Fruit fly (Drosophila melanogaster) whole organism, wandering third instar larva: Measurements from ENCODE around the gene CG14329.

Experiments used
- Abd-B ChIP-seq: fragments of >200 bp; optimal IDR thresholded peaks from 2 replicates; lab custom pipeline; 2017; ENCODE audit warnings: missing biosample characterization, missing genetic modification characterization
- CG32264 ChIP-seq: fragments of 200-800 bp; sonication (Bioruptor generic); optimal IDR thresholded peaks from 2 replicates; lab custom pipeline; 2016; ENCODE audit warnings: missing biosample characterization, missing genetic modification characterization
- CG9705 ChIP-seq: fragments of 200-800 bp; sonication (Bioruptor generic); optimal IDR thresholded peaks from 2 replicates; lab custom pipeline; 2018; ENCODE audit warnings: missing biosample characterization, mild to moderate bottlenecking, missing genetic modification characterization
- CrebA ChIP-seq: fragments of 200-800 bp; sonication (Bioruptor generic); optimal IDR thresholded peaks from 2 replicates; lab custom pipeline; 2016; ENCODE audit warnings: missing biosample characterization, mild to moderate bottlenecking, missing genetic modification characterization, borderline replicate concordance
- Dfd ChIP-seq: fragments of >200 bp; optimal IDR thresholded peaks from 2 replicates; lab custom pipeline; 2017; ENCODE audit warnings: missing biosample characterization, missing genetic modification characterization
- Dif ChIP-seq: fragments of 200-275, 200-300 bp; sonication (Bioruptor generic); optimal IDR thresholded peaks from 2 replicates; lab custom pipeline; 2018; ENCODE audit warnings: missing biosample characterization, missing genetic modification characterization; ENCODE audit not compliant: partially characterized antibody
- GATAd ChIP-seq: sonication (Bioruptor generic); optimal IDR thresholded peaks from 2 replicates; lab custom pipeline; 2016; ENCODE audit warnings: missing biosample characterization, missing genetic modification characterization
- HLH106 ChIP-seq: fragments of 200-800 bp; optimal IDR thresholded peaks from 3 replicates; lab custom pipeline; 2019; ENCODE audit warnings: missing biosample characterization, mild to moderate bottlenecking, missing genetic modification characterization, moderate library complexity
- Hnf4 ChIP-seq: fragments of 200-800 bp; sonication (Bioruptor generic); optimal IDR thresholded peaks from 2 replicates; lab custom pipeline; 2016; ENCODE audit warnings: missing biosample characterization, mild to moderate bottlenecking, missing genetic modification characterization
- Hr83 ChIP-seq: fragments of 200-300 bp; sonication (Bioruptor generic); optimal IDR thresholded peaks from 2 replicates; lab custom pipeline; 2016; ENCODE audit warnings: missing biosample characterization, mild to moderate bottlenecking, missing genetic modification characterization, moderate library complexity; ENCODE audit not compliant: poor library complexity, severe bottlenecking
- Myc ChIP-seq: fragments of >200 bp; optimal IDR thresholded peaks from 2 replicates; lab custom pipeline; 2017
- N ChIP-seq: fragments of >200 bp; optimal IDR thresholded peaks from 2 replicates; lab custom pipeline; 2018; ENCODE audit warnings: missing biosample characterization, missing external identifiers, missing genetic modification characterization
- OdsH ChIP-seq: fragments of 200-800 bp; sonication (Bioruptor generic); optimal IDR thresholded peaks from 2 replicates; lab custom pipeline; 2016; ENCODE audit warnings: missing biosample characterization, mild to moderate bottlenecking, missing genetic modification characterization
- Rel ChIP-seq, 2 experiments: fragments of 200-800 bp; sonication (Bioruptor generic) in 1 of 2; optimal IDR thresholded peaks; 2 replicates in 1 of 2; 3 replicates in 1 of 2; lab custom pipeline; 2016 to 2019; ENCODE audit warnings: mild to moderate bottlenecking in 2 of 2, missing biosample characterization in 2 of 2, missing genetic modification characterization in 2 of 2, moderate library complexity in 1 of 2
- Vsx2 ChIP-seq: fragments of 200-300, 225-300 bp; sonication (Bioruptor generic); optimal IDR thresholded peaks from 2 replicates; lab custom pipeline; 2018; ENCODE audit warnings: missing biosample characterization, missing genetic modification characterization; ENCODE audit not compliant: partially characterized antibody
- brk ChIP-seq: fragments of 200-800 bp; sonication (Bioruptor generic); optimal IDR thresholded peaks from 2 replicates; lab custom pipeline; 2016; ENCODE audit warnings: missing biosample characterization, mild to moderate bottlenecking, missing genetic modification characterization
- dl ChIP-seq, 2 experiments: fragments of 175-275, 200-275 bp in 1 of 2; fragments of 200-275 bp in 1 of 2; sonication (Bioruptor generic); optimal IDR thresholded peaks; lab custom pipeline; 2018; ENCODE audit warnings: mild to moderate bottlenecking in 2 of 2, missing biosample characterization in 2 of 2, missing genetic modification characterization in 2 of 2, moderate library complexity in 2 of 2; ENCODE audit not compliant: partially characterized antibody in 2 of 2, insufficient read depth in 1 of 2
- ey ChIP-seq: fragments of 200-800 bp; sonication (Bioruptor generic); optimal IDR thresholded peaks from 2 replicates; lab custom pipeline; 2016; ENCODE audit warnings: missing biosample characterization, missing genetic modification characterization
- foxo ChIP-seq, 2 experiments: fragments of 200-800 bp; sonication (Bioruptor generic); optimal IDR thresholded peaks; 2 replicates in 1 of 2; 3 replicates in 1 of 2; lab custom pipeline; 2016 to 2017; ENCODE audit warnings: missing biosample characterization in 2 of 2, missing genetic modification characterization in 2 of 2
- h ChIP-seq: fragments of 200-800 bp; sonication (Bioruptor generic); optimal IDR thresholded peaks from 3 replicates; lab custom pipeline; 2016; ENCODE audit warnings: missing biosample characterization, mild to moderate bottlenecking, missing genetic modification characterization
- jim ChIP-seq: fragments of 175-275, 200-325 bp; sonication (Bioruptor generic); optimal IDR thresholded peaks from 2 replicates; lab custom pipeline; 2016; ENCODE audit warnings: missing biosample characterization, mild to moderate bottlenecking, missing genetic modification characterization
- pan ChIP-seq: fragments of >200 bp; optimal IDR thresholded peaks from 2 replicates; lab custom pipeline; 2017
- psq ChIP-seq: fragments of 200-800 bp; sonication (Bioruptor generic); optimal IDR thresholded peaks from 3 replicates; lab custom pipeline; 2017; ENCODE audit warnings: missing biosample characterization, mild to moderate bottlenecking, missing genetic modification characterization, moderate library complexity
- rgr ChIP-seq: fragments of 200-800 bp; sonication (Bioruptor generic); optimal IDR thresholded peaks from 3 replicates; lab custom pipeline; 2016; ENCODE audit warnings: missing biosample characterization, mild to moderate bottlenecking, missing genetic modification characterization
- sage ChIP-seq: fragments of 200-800 bp; sonication (Bioruptor generic); optimal IDR thresholded peaks from 2 replicates; lab custom pipeline; 2016; ENCODE audit warnings: missing biosample characterization, mild to moderate bottlenecking, missing genetic modification characterization
- tai ChIP-seq: sonication (Bioruptor generic); optimal IDR thresholded peaks from 2 replicates; lab custom pipeline; 2016; ENCODE audit warnings: missing biosample characterization, missing genetic modification characterization
- woc ChIP-seq: sonication (Bioruptor generic); optimal IDR thresholded peaks from 2 replicates; lab custom pipeline; 2016; ENCODE audit warnings: missing biosample characterization, mild to moderate bottlenecking, missing genetic modification characterization

The CG14329 gene

dm6 chr3R:17645239-17645638, 36.1 kb downstream of the CG14329 start:
- TF ChIP-seq Rel (GFP tag; optimal IDR thresholded peaks at IDR 0.05; lab: Kevin White, UChicago) (no peak), Rel (tag; optimal IDR thresholded peaks at IDR 0.05; lab: Kevin White, UChicago) (peak; percentile 16), N (GFP tag; lab: Kevin White, UChicago) (no peak)

- TF ChIP-seq woc (GFP tag; lab: Kevin White, UChicago) (peak; percentile 52), CrebA (GFP tag; lab: Kevin White, UChicago) (peak; percentile 30), Myc (peak; percentile 12), GATAd (GFP tag; lab: Kevin White, UChicago) (no peak), ey (peak; percentile 4), HLH106 (tag; lab: Kevin White, UChicago) (peak; percentile 6)
- TF ChIP-seq, all 38 proteins: peak for 5
Observed at dm6 chr3R:17646102-17647050, 37.2 kb downstream of the CG14329 start.

- no peak for TF ChIP-seq h
- TF ChIP-seq foxo (GFP tag; optimal IDR thresholded peaks at IDR 0.05; lab: Kevin White, UChicago), result peak in 1 of 2 experiments; percentile 38
- peak; percentile 23 for TF ChIP-seq tai (GFP tag; lab: Kevin White, UChicago)
- peak; percentile 5 for TF ChIP-seq Hr83
- TF ChIP-seq CG9705, result no peak
- TF ChIP-seq Hnf4, result peak; percentile 29
- peak; percentile 4 for TF ChIP-seq Vsx2 (GFP tag; lab: Kevin White, UChicago)
- TF ChIP-seq woc (GFP tag; lab: Kevin White, UChicago), result peak; percentile 13
Observed at dm6 chr3R:17647444-17647843, 38.3 kb downstream of the CG14329 start, which contains the start of gene CG14322. Gene CG14322 (plus strand): TSS chr3R:17647679.

dm6 chr3R:17653879-17654278, 44.7 kb downstream of the CG14329 start:
- TF ChIP-seq woc (GFP tag; lab: Kevin White, UChicago), result no peak
- TF ChIP-seq CG32264 (GFP tag; lab: Kevin White, UChicago), result no peak
- no peak for TF ChIP-seq Dif (GFP tag; lab: Kevin White, UChicago)
- no peak for TF ChIP-seq jim (GFP tag; lab: Kevin White, UChicago)
- no peak for TF ChIP-seq brk (GFP tag; lab: Kevin White, UChicago)
- TF ChIP-seq sage (GFP tag; lab: Kevin White, UChicago), result no peak
- TF ChIP-seq Hr83, result no peak
- TF ChIP-seq Rel (GFP tag; optimal IDR thresholded peaks at IDR 0.05; lab: Kevin White, UChicago), result no peak
- no peak for TF ChIP-seq Rel (tag; optimal IDR thresholded peaks at IDR 0.05; lab: Kevin White, UChicago)
- TF ChIP-seq foxo (GFP tag; optimal IDR thresholded peaks at IDR 0.05; lab: Kevin White, UChicago), result no peak
- no peak for TF ChIP-seq Abd-B (GFP tag; lab: Kevin White, UChicago)
- TF ChIP-seq GATAd (GFP tag; lab: Kevin White, UChicago), result no peak

dm6 chr3R:17655040-17655439, 45.9 kb downstream of the CG14329 start:
- TF ChIP-seq Myc, result no peak
- TF ChIP-seq jim (GFP tag; lab: Kevin White, UChicago), result no peak
- TF ChIP-seq OdsH (GFP tag; lab: Kevin White, UChicago), result no peak
- no peak for TF ChIP-seq CG9705
- no peak for TF ChIP-seq Abd-B (GFP tag; lab: Kevin White, UChicago)
- no peak for TF ChIP-seq pan (lab: Kevin White, UChicago)
- TF ChIP-seq Dfd (GFP tag; lab: Kevin White, UChicago), result no peak
- no peak for TF ChIP-seq Vsx2 (GFP tag; lab: Kevin White, UChicago)
- TF ChIP-seq Hnf4, result no peak

- TF ChIP-seq HLH106 (tag; lab: Kevin White, UChicago) (no peak), Hnf4 (no peak), psq (GFP tag; lab: Kevin White, UChicago) (no peak), dl (GFP tag; optimal IDR thresholded peaks at IDR 0.05; lab: Kevin White, UChicago; ENCODE audit: insufficient read depth in 1 of 2, partially characterized antibody in 2 of 2) (no peak), CG32264 (GFP tag; lab: Kevin White, UChicago) (no peak), jim (GFP tag; lab: Kevin White, UChicago) (no peak), Abd-B (GFP tag; lab: Kevin White, UChicago) (no peak), h (no peak), rgr (GFP tag; lab: Kevin White, UChicago) (no peak), tai (GFP tag; lab: Kevin White, UChicago) (no peak)
- TF ChIP-seq, all 38 proteins: peak for 0
Observed at dm6 chr3R:17656923-17657322, 47.8 kb downstream of the CG14329 start.
